Worm (Caenorhabditis elegans): Measurements from ENCODE around the gene hrg-2.

ce11 chrV:12429039-12429438 is 18.7 kb upstream of the hrg-2 start, which contains the start of gene C54D10.5:
- TF ChIP-seq elt-3 (tag; optimal IDR thresholded peaks at IDR 0.05) (no peak), nhr-28 (tag; optimal IDR thresholded peaks at IDR 0.05) (no peak), mab-5 (tag; optimal IDR thresholded peaks at IDR 0.05) (no peak), lsy-2 (tag; optimal IDR thresholded peaks at IDR 0.05) (no peak), mep-1 (tag; optimal IDR thresholded peaks at IDR 0.05) (no peak), nhr-237 (tag; optimal IDR thresholded peaks at IDR 0.05) (no peak), unc-39 (tag; optimal IDR thresholded peaks at IDR 0.05) (no peak), ces-1 (GFP tag; optimal IDR thresholded peaks at IDR 0.05) (no peak), drap-1 (GFP tag; optimal IDR thresholded peaks at IDR 0.05) (no peak)
